Worm (Caenorhabditis elegans) whole organism, L4 larva: ENCODE data around the gene srbc-59.
A peak's percentile ranks its signal among the peaks of the same experiment; 100 is the strongest.

Source experiments
- F26F4.8 ChIP-seq: fragments of 200-800 bp; sonication (Bioruptor generic); conservative IDR thresholded peaks from 2 replicates; pipeline ENCODE4 v1.3.6; 2022; ENCODE audit warnings: missing genetic modification characterization, missing compliant biosample characterization
- F44E2.7 ChIP-seq: fragments of 200-800 bp; sonication (Bioruptor generic); IDR thresholded peaks from 2 replicates; pipeline ENCODE4 v2.1.2; 2022; ENCODE audit warnings: missing genetic modification characterization, missing compliant biosample characterization
- T20F7.1 ChIP-seq: fragments of 200-800 bp; sonication (Bioruptor generic); optimal IDR thresholded peaks from 2 replicates; lab custom pipeline; 2018; ENCODE audit warnings: mild to moderate bottlenecking, missing genetic modification characterization, missing compliant biosample characterization
- Y5F2A.4 ChIP-seq: fragments of 200-800 bp; sonication (Bioruptor generic); optimal IDR thresholded peaks from 2 replicates; lab custom pipeline; 2018; ENCODE audit warnings: mild to moderate bottlenecking, missing genetic modification characterization, missing compliant biosample characterization
- ZK337.2 ChIP-seq: fragments of 200-800 bp; sonication (Bioruptor generic); IDR thresholded peaks from 2 replicates; pipeline ENCODE4 v1.3.6; 2022; ENCODE audit warnings: missing genetic modification reagents, missing genetic modification characterization, missing compliant biosample characterization
- aly-2 ChIP-seq: sonication (generic microtip); optimal IDR thresholded peaks from 2 replicates; lab custom pipeline; 2018; ENCODE audit warnings: missing biosample characterization, missing genetic modification characterization
- ama-1 ChIP-seq: fragments of 150-350 bp; optimal IDR thresholded peaks from 2 replicates; lab custom pipeline; 2014; ENCODE audit warnings: inconsistent platforms, mixed read lengths
- arid-1 ChIP-seq: fragments of 200-800 bp; sonication (Bioruptor generic); conservative IDR thresholded peaks from 2 replicates; pipeline ENCODE4 v1.3.6; 2022; ENCODE audit warnings: missing genetic modification reagents, missing genetic modification characterization, missing compliant biosample characterization
- ceh-28 ChIP-seq: fragments of 150-350 bp; optimal IDR thresholded peaks from 2 replicates; lab custom pipeline; 2014; ENCODE audit warnings: missing biosample characterization, missing genetic modification reagents, missing genetic modification characterization
- ceh-44 ChIP-seq: fragments of 200-800 bp; sonication (Bioruptor generic); IDR thresholded peaks from 2 replicates; pipeline ENCODE4 v1.3.6; 2022; ENCODE audit warnings: missing genetic modification reagents, missing genetic modification characterization, missing compliant biosample characterization
- ceh-62 ChIP-seq: sonication (generic microtip); optimal IDR thresholded peaks from 2 replicates; lab custom pipeline; 2017; ENCODE audit warnings: missing biosample characterization, missing genetic modification characterization
- ceh-82 ChIP-seq: sonication (generic microtip); optimal IDR thresholded peaks from 2 replicates; lab custom pipeline; 2017; ENCODE audit warnings: missing biosample characterization, missing genetic modification characterization
- ces-1 ChIP-seq: fragments of 150-350 bp; sonication (generic microtip); optimal IDR thresholded peaks from 4 replicates; lab custom pipeline; 2014; ENCODE audit warnings: missing biosample characterization, missing genetic modification reagents, missing genetic modification characterization
- ctbp-1 ChIP-seq: fragments of 200-800 bp; sonication (Bioruptor generic); IDR thresholded peaks from 2 replicates; pipeline ENCODE4 v1.3.6; 2022; ENCODE audit warnings: missing genetic modification reagents, missing genetic modification characterization, missing compliant biosample characterization
- daf-16 ChIP-seq, 3 experiments: sonication (generic microtip); optimal IDR thresholded peaks; 2 replicates each; lab custom pipeline; 2016 to 2017; ENCODE audit warnings: missing genetic modification characterization in 3 of 3, missing genetic modification reagents in 3 of 3, mild to moderate bottlenecking in 2 of 3, missing compliant biosample characterization in 2 of 3, missing biosample characterization in 1 of 3, moderate library complexity in 1 of 3
- dve-1 ChIP-seq: sonication (generic microtip); optimal IDR thresholded peaks from 2 replicates; lab custom pipeline; 2017; ENCODE audit warnings: antibody characterized with exemption, mild to moderate bottlenecking, missing genetic modification characterization, missing compliant biosample characterization; ENCODE audit not compliant: insufficient read depth
- egl-27 ChIP-seq: sonication (generic microtip); optimal IDR thresholded peaks from 3 replicates; lab custom pipeline; 2017; ENCODE audit warnings: missing biosample characterization, missing genetic modification reagents, missing genetic modification characterization
- egl-43 ChIP-seq: fragments of 200-800 bp; sonication (Bioruptor generic); IDR thresholded peaks from 2 replicates; pipeline ENCODE4 v1.3.6; 2022; ENCODE audit warnings: missing genetic modification reagents, missing genetic modification characterization, missing compliant biosample characterization
- fkh-10 ChIP-seq: fragments of 150-350 bp; optimal IDR thresholded peaks from 2 replicates; lab custom pipeline; 2014; ENCODE audit warnings: missing biosample characterization, missing genetic modification reagents, missing genetic modification characterization
- fos-1 ChIP-seq: fragments of 150-350 bp; optimal IDR thresholded peaks from 2 replicates; lab custom pipeline; 2014; ENCODE audit warnings: missing biosample characterization, missing genetic modification characterization
- gei-8 ChIP-seq: fragments of 200-800 bp; sonication (Bioruptor generic); optimal IDR thresholded peaks from 2 replicates; lab custom pipeline; 2018; ENCODE audit warnings: mild to moderate bottlenecking, missing genetic modification characterization, missing compliant biosample characterization
- hif-1 ChIP-seq, 2 experiments: sonication (generic microtip); optimal IDR thresholded peaks; 2 replicates each; lab custom pipeline; 2016 to 2017; ENCODE audit warnings: missing compliant biosample characterization in 2 of 2, missing genetic modification characterization in 2 of 2, missing genetic modification reagents in 2 of 2, missing genotype in 2 of 2, mild to moderate bottlenecking in 1 of 2
- lin-13 ChIP-seq: fragments of 150-350 bp; optimal IDR thresholded peaks from 2 replicates; lab custom pipeline; 2014; ENCODE audit warnings: missing biosample characterization, missing genetic modification reagents, missing genetic modification characterization
- lin-15B ChIP-seq: fragments of 150-350 bp; sonication (generic microtip); optimal IDR thresholded peaks from 3 replicates; lab custom pipeline; 2014; ENCODE audit warnings: missing biosample characterization, missing genetic modification characterization
- lin-38 ChIP-seq: fragments of 200-800 bp; sonication (Bioruptor generic); IDR thresholded peaks from 2 replicates; pipeline ENCODE4 v1.3.6; 2022; ENCODE audit warnings: missing genetic modification reagents, missing genetic modification characterization, missing compliant biosample characterization
- lin-39 ChIP-seq: fragments of 150-350 bp; optimal IDR thresholded peaks from 2 replicates; lab custom pipeline; 2014; ENCODE audit warnings: missing biosample characterization, missing genetic modification reagents, missing genetic modification characterization
- lir-3 ChIP-seq: sonication (generic microtip); optimal IDR thresholded peaks from 2 replicates; lab custom pipeline; 2016; ENCODE audit warnings: mild to moderate bottlenecking, missing genetic modification characterization, missing compliant biosample characterization
- lsy-2 ChIP-seq, 2 experiments: fragments of 150-350 bp in 1 of 2; sonication (generic microtip) in 1 of 2; optimal IDR thresholded peaks; 2 replicates each; lab custom pipeline; 2014 to 2017; ENCODE audit warnings: missing biosample characterization in 2 of 2, missing genetic modification characterization in 2 of 2
- madf-9 ChIP-seq: fragments of 200-800 bp; sonication (Bioruptor generic); conservative IDR thresholded peaks from 2 replicates; pipeline ENCODE4 v1.3.6; 2022; ENCODE audit warnings: missing genetic modification reagents, missing genetic modification characterization, missing compliant biosample characterization
- nhr-10 ChIP-seq: fragments of 150-350 bp; optimal IDR thresholded peaks from 2 replicates; lab custom pipeline; 2014; ENCODE audit warnings: missing biosample characterization, missing genetic modification characterization
- nhr-102 ChIP-seq: sonication (generic microtip); optimal IDR thresholded peaks from 2 replicates; lab custom pipeline; 2016; ENCODE audit warnings: mild to moderate bottlenecking, missing genetic modification characterization, moderate library complexity, missing compliant biosample characterization
- nhr-111 ChIP-seq: fragments of 200-800 bp; sonication (Bioruptor generic); optimal IDR thresholded peaks from 2 replicates; lab custom pipeline; 2018; ENCODE audit warnings: mild to moderate bottlenecking, missing genetic modification characterization, missing compliant biosample characterization
- nhr-237 ChIP-seq: sonication (generic microtip); optimal IDR thresholded peaks from 2 replicates; lab custom pipeline; 2017; ENCODE audit warnings: missing biosample characterization, missing genetic modification characterization
- nhr-25 ChIP-seq: sonication (generic microtip); optimal IDR thresholded peaks from 2 replicates; lab custom pipeline; 2017; ENCODE audit warnings: missing genetic modification characterization, mild to moderate bottlenecking, missing compliant biosample characterization, antibody characterized with exemption, moderate library complexity, borderline replicate concordance; ENCODE audit not compliant: insufficient read depth
- nhr-28 ChIP-seq: fragments of 150-350 bp; optimal IDR thresholded peaks from 2 replicates; lab custom pipeline; 2014; ENCODE audit warnings: missing biosample characterization, missing genetic modification characterization
- nhr-41 ChIP-seq: fragments of 200-800 bp; sonication (Bioruptor generic); IDR thresholded peaks from 2 replicates; pipeline ENCODE4 v1.3.6; 2022; ENCODE audit warnings: missing genetic modification reagents, missing genetic modification characterization, missing compliant biosample characterization
- nhr-48 ChIP-seq: sonication (generic microtip); optimal IDR thresholded peaks from 2 replicates; lab custom pipeline; 2016; ENCODE audit warnings: mild to moderate bottlenecking, missing genetic modification characterization, missing compliant biosample characterization
- pha-4 ChIP-seq, 2 experiments: fragments of 150-350 bp in 1 of 2; fragments of 200-800 bp in 1 of 2; sonication (Bioruptor generic) in 1 of 2; IDR thresholded peaks in 1 of 2; optimal IDR thresholded peaks in 1 of 2; 2 replicates each; pipeline versions ENCODE4 v1.3.6 to Lab custom; 2014 to 2022; ENCODE audit warnings: missing genetic modification characterization in 2 of 2, missing genetic modification reagents in 2 of 2, missing biosample characterization in 1 of 2, missing compliant biosample characterization in 1 of 2
- saeg-2 ChIP-seq: fragments of 200-800 bp; sonication (Bioruptor generic); IDR thresholded peaks from 2 replicates; pipeline ENCODE4 v1.3.6; 2022; ENCODE audit warnings: missing genetic modification reagents, missing genetic modification characterization, missing compliant biosample characterization
- snpc-1.2 ChIP-seq: fragments of 200-800 bp; sonication (Bioruptor generic); IDR thresholded peaks from 2 replicates; pipeline ENCODE4 v1.3.6; 2022; ENCODE audit warnings: missing genetic modification reagents, missing genetic modification characterization, missing compliant biosample characterization
- snpc-4 ChIP-seq: fragments of 150-350 bp; optimal IDR thresholded peaks from 2 replicates; lab custom pipeline; 2014; ENCODE audit warnings: missing biosample characterization, missing genetic modification characterization
- spr-3 ChIP-seq: fragments of 200-800 bp; sonication (Bioruptor generic); optimal IDR thresholded peaks from 2 replicates; lab custom pipeline; 2018; ENCODE audit warnings: mild to moderate bottlenecking, missing genetic modification characterization, missing compliant biosample characterization
- tra-1 ChIP-seq: fragments of 200-800 bp; sonication (Bioruptor generic); IDR thresholded peaks from 2 replicates; pipeline ENCODE4 v1.3.6; 2022; ENCODE audit warnings: missing genetic modification reagents, missing genetic modification characterization, missing compliant biosample characterization
- unc-130 ChIP-seq: sonication (generic microtip); optimal IDR thresholded peaks from 2 replicates; lab custom pipeline; 2016; ENCODE audit warnings: missing genetic modification reagents, missing genetic modification characterization, missing compliant biosample characterization
- unc-62 ChIP-seq, 3 experiments: fragments of 150-350 bp in 1 of 3; sonication (generic microtip); optimal IDR thresholded peaks in 2 of 3; peaks in 1 of 3; 1 replicate in 1 of 3; 2 replicates in 2 of 3; lab custom pipeline; 2014 to 2017; ENCODE audit warnings: missing biosample characterization in 3 of 3, missing genetic modification characterization in 3 of 3, missing genetic modification reagents in 3 of 3, missing genotype in 1 of 3
- vab-7 ChIP-seq: fragments of 200-800 bp; sonication (Bioruptor generic); IDR thresholded peaks from 2 replicates; pipeline ENCODE4 v1.3.6; 2022; ENCODE audit warnings: missing genetic modification reagents, missing genetic modification characterization, missing compliant biosample characterization
- zag-1 ChIP-seq: fragments of 150-350 bp; optimal IDR thresholded peaks from 2 replicates; lab custom pipeline; 2014; ENCODE audit warnings: missing biosample characterization, missing genetic modification characterization
- zfp-3 ChIP-seq: fragments of 200-800 bp; sonication (Bioruptor generic); conservative IDR thresholded peaks from 2 replicates; pipeline ENCODE4 v1.3.6; 2022; ENCODE audit warnings: missing genetic modification reagents, missing genetic modification characterization, missing compliant biosample characterization
- zip-11 ChIP-seq: fragments of 200-800 bp; sonication (Bioruptor generic); IDR thresholded peaks from 2 replicates; pipeline ENCODE4 v1.3.6; 2022; ENCODE audit warnings: missing genetic modification characterization, missing compliant biosample characterization
- ztf-7 ChIP-seq: fragments of 150-350 bp; optimal IDR thresholded peaks from 2 replicates; lab custom pipeline; 2014; ENCODE audit warnings: missing biosample characterization, missing genetic modification characterization

The srbc-59 gene

DNA sequence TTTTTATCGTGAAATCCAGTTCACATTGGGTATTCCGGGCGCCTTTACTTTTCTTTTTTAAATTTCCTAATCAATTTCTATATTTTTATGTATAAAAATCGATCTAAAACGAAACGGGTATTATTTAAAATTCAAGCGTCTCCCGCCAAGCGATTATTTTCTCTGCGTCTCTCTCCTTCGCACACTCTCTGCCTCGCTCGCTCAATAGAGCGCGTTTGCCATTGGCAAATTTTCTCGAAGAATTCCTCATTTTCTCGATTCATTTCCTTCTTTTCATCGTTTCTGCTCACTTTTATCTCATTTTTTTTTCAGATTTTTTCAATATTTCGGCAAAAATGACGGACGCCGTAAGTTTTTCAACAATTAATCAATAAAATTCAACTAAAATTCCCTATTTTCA lies 5.2 kb upstream of the srbc-59 start, which contains the start of gene sti-1 (continued):
- TF ChIP-seq nhr-25 (tag; lab: Kevin White, UChicago), result peak; percentile 69
- TF ChIP-seq nhr-102, result peak; percentile 60
- TF ChIP-seq aly-2, result no peak
- peak; percentile 35 for TF ChIP-seq fkh-10 (GFP tag; lab: Kevin White, UChicago)
- no peak for TF ChIP-seq unc-62 (GFP tag; optimal IDR thresholded peaks at IDR 0.05 in 1 of 2; lab: Kevin White, UChicago)
- TF ChIP-seq unc-62 (tag; optimal IDR thresholded peaks at IDR 0.05; lab: Kevin White, UChicago), result no peak
- no peak for TF ChIP-seq daf-16 (GFP tag; optimal IDR thresholded peaks at IDR 0.05; lab: Kevin White, UChicago)
- TF ChIP-seq daf-16 (tag; optimal IDR thresholded peaks at IDR 0.05; lab: Kevin White, UChicago), result peak; percentile 20
- no peak for TF ChIP-seq Y5F2A.4 (GFP tag; lab: Kevin White, UChicago)
- 0 out of 2 replicates have a peak, but pooled peaks have one; percentile 40 for TF ChIP-seq tra-1 (GFP tag; lab: Robert Waterston, UW)
- no peak for TF ChIP-seq nhr-237 (tag; lab: Kevin White, UChicago)
- no peak for TF ChIP-seq arid-1 (GFP tag; lab: Robert Waterston, UW)
- peak; percentile 70 for TF ChIP-seq lin-13 (GFP tag; lab: Kevin White, UChicago)
- no peak for TF ChIP-seq ama-1 (lab: Kevin White, UChicago)
- no peak for TF ChIP-seq ceh-44
- peak; percentile 81 for TF ChIP-seq dve-1 (tag; lab: Kevin White, UChicago)
- no peak for TF ChIP-seq ceh-28 (tag; lab: Kevin White, UChicago)
- TF ChIP-seq ctbp-1 (GFP tag; lab: Robert Waterston, UW), result no peak
- no peak for TF ChIP-seq spr-3 (GFP tag; lab: Kevin White, UChicago)
- TF ChIP-seq egl-27 (tag; lab: Kevin White, UChicago), result no peak
- peak; percentile 83 for TF ChIP-seq nhr-28 (tag; lab: Kevin White, UChicago)
- no peak for TF ChIP-seq lin-39 (tag; lab: Kevin White, UChicago)
- TF ChIP-seq lsy-2 (tag; optimal IDR thresholded peaks at IDR 0.05; lab: Kevin White, UChicago), result peak in 1 of 2 experiments; percentile 90
- no peak for TF ChIP-seq nhr-48 (tag; lab: Kevin White, UChicago)
- TF ChIP-seq nhr-10 (tag; lab: Kevin White, UChicago), result no peak
- TF ChIP-seq nhr-111 (GFP tag; lab: Kevin White, UChicago), result no peak
- TF ChIP-seq snpc-1.2 (GFP tag; lab: Robert Waterston, UW), result no peak
- TF ChIP-seq lin-15B, result peak; percentile 51
- no peak for TF ChIP-seq gei-8 (GFP tag; lab: Kevin White, UChicago)
- no peak for TF ChIP-seq F26F4.8
- 0 out of 2 replicates have a peak, but pooled peaks have one; percentile 47 for TF ChIP-seq zfp-3 (GFP tag; lab: Robert Waterston, UW)
- TF ChIP-seq ceh-62 (tag; lab: Kevin White, UChicago), result no peak
- no peak for TF ChIP-seq ZK337.2 (GFP tag; lab: Robert Waterston, UW)
- no peak for TF ChIP-seq fos-1
- peak; percentile 79 for TF ChIP-seq ztf-7 (tag; lab: Kevin White, UChicago)
- no peak for TF ChIP-seq lir-3 (tag; lab: Kevin White, UChicago)
- TF ChIP-seq egl-43, result no peak
- no peak for TF ChIP-seq T20F7.1 (GFP tag; lab: Kevin White, UChicago)
- no peak for TF ChIP-seq saeg-2
- peak; percentile 63; the same call in 1 of the 2 replicates for TF ChIP-seq pha-4 (GFP tag; IDR thresholded peaks at IDR 0.05; lab: Robert Waterston, UW)
- peak; percentile 52 for TF ChIP-seq pha-4 (tag; optimal IDR thresholded peaks at IDR 0.05; lab: Kevin White, UChicago)
- TF ChIP-seq lin-38 (GFP tag; lab: Robert Waterston, UW), result peak; percentile 98
- peak in 1 of 2 experiments; percentile 41 for TF ChIP-seq hif-1 (tag; optimal IDR thresholded peaks at IDR 0.05; lab: Kevin White, UChicago)
- no peak for TF ChIP-seq madf-9 (GFP tag; lab: Robert Waterston, UW)
- no peak for TF ChIP-seq zag-1 (tag; lab: Kevin White, UChicago)
- no peak for TF ChIP-seq F44E2.7 (GFP tag; lab: Robert Waterston, UW)
- TF ChIP-seq ces-1, result no peak
- TF ChIP-seq nhr-41 (GFP tag; lab: Robert Waterston, UW), result no peak
- no peak for TF ChIP-seq vab-7 (GFP tag; lab: Robert Waterston, UW)
- TF ChIP-seq ceh-82, result no peak
- no peak for TF ChIP-seq zip-11 (GFP tag; lab: Robert Waterston, UW)
- TF ChIP-seq snpc-4 (tag; lab: Kevin White, UChicago), result no peak
- TF ChIP-seq unc-130, result no peak
